Worm (Caenorhabditis elegans) whole organism, midembryonic: ENCODE measurements around the gene emre-1.

ENCODE experiments used
- T22C8.4 ChIP-seq: fragments of 200-800 bp; sonication (Bioruptor generic); IDR thresholded peaks from 2 replicates; pipeline ENCODE4 v1.3.6; 2022; ENCODE audit warnings: missing genetic modification characterization, missing compliant biosample characterization
- cog-1 ChIP-seq: sonication (generic microtip); optimal IDR thresholded peaks from 2 replicates; lab custom pipeline; 2016; ENCODE audit warnings: missing genetic modification characterization, missing compliant biosample characterization
- flt-1 ChIP-seq: fragments of 200-800 bp; sonication (Bioruptor generic); IDR thresholded peaks from 2 replicates; pipeline ENCODE4 v1.3.6; 2022; ENCODE audit warnings: missing genetic modification characterization, missing compliant biosample characterization
- med-1 ChIP-seq: sonication (generic microtip); optimal IDR thresholded peaks from 2 replicates; lab custom pipeline; 2017; ENCODE audit warnings: missing genetic modification characterization, mild to moderate bottlenecking, missing compliant biosample characterization, antibody characterized with exemption, missing genetic modification reagents; ENCODE audit not compliant: insufficient read depth
- ztf-29 ChIP-seq: fragments of 200-800 bp; sonication (Bioruptor generic); IDR thresholded peaks from 2 replicates; pipeline ENCODE4 v1.3.6; 2022; ENCODE audit warnings: missing genetic modification reagents, missing genetic modification characterization, missing compliant biosample characterization

- TF ChIP-seq ztf-29, result no peak
- no peak for TF ChIP-seq flt-1
- TF ChIP-seq T22C8.4, result no peak
- TF ChIP-seq med-1 (GFP tag; lab: Kevin White, UChicago), result no peak
- no peak for TF ChIP-seq cog-1 (tag; lab: Kevin White, UChicago)
These were observed 2.5 kb upstream of the emre-1 start for ce11 chrX:14976840-14977534.
